Worm (Caenorhabditis elegans): Measurements from ENCODE around the gene Y53F4B.19.
A peak's percentile ranks its signal among the peaks of the same experiment; 100 is the strongest.

The Y53F4B.19 gene

DNA sequence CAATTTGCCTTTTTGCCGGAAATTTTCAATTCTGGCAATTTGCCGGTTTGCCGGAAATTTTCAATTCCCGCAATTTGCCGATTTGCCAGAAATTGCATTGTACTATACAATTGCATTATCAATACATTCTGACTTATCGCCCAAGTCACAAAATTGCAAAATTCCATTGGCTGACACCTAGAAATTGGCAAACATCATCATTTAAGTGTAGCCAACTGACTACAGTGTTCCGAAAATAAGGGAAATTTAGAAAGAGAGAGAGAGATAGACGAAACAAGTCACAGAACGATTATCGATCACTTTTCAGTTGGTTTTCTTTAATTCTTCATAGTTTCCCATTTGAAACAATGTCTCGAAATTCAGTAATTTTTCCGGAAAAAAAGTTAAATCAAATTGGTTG, 34.6 kb downstream of the Y53F4B.19 start (continued):
- TF ChIP-seq F16B12.6 (tag; optimal IDR thresholded peaks at IDR 0.05) (no peak), lin-35 (GFP tag; optimal IDR thresholded peaks at IDR 0.05) (peak in 1 of 2 experiments; percentile 54), nhr-19 (GFP tag; conservative IDR thresholded peaks at IDR 0.05) (peak; percentile 46), nhr-20 (tag; optimal IDR thresholded peaks at IDR 0.05) (peak; percentile 86), C34B4.2 (tag; optimal IDR thresholded peaks at IDR 0.05) (no peak), mdl-1 (tag; optimal IDR thresholded peaks at IDR 0.05) (no peak), pqm-1 (tag; optimal IDR thresholded peaks at IDR 0.05) (no peak), lin-15B (tag; optimal IDR thresholded peaks at IDR 0.05) (no peak), sup-37 (GFP tag; optimal IDR thresholded peaks at IDR 0.05) (no peak), nhr-76 (tag; optimal IDR thresholded peaks at IDR 0.05) (no peak), hlh-17 (GFP tag; optimal IDR thresholded peaks at IDR 0.05; ENCODE audit: borderline replicate concordance) (no peak), dsc-1 (tag; optimal IDR thresholded peaks at IDR 0.05) (no peak), ceh-63 (GFP tag; optimal IDR thresholded peaks at IDR 0.05) (no peak), unc-86 (tag; optimal IDR thresholded peaks at IDR 0.05) (no peak), mep-1 (tag; optimal IDR thresholded peaks at IDR 0.05) (no peak), grh-1 (GFP tag; IDR thresholded peaks at IDR 0.05) (no peak), hlh-4 (tag; optimal IDR thresholded peaks at IDR 0.05) (no peak), irx-1 (tag; optimal IDR thresholded peaks at IDR 0.05) (no peak), egl-13 (tag; optimal IDR thresholded peaks at IDR 0.05) (no peak), jun-1 (tag; optimal IDR thresholded peaks at IDR 0.05) (no peak), lin-14 (GFP tag; optimal IDR thresholded peaks at IDR 0.05) (no peak), nhr-237 (tag; optimal IDR thresholded peaks at IDR 0.05) (no peak), sptf-1 (tag; optimal IDR thresholded peaks at IDR 0.05) (no peak), ztf-4 (tag; optimal IDR thresholded peaks at IDR 0.05) (no peak), ceh-82 (tag; optimal IDR thresholded peaks at IDR 0.05) (no peak), skn-1 (tag; optimal IDR thresholded peaks at IDR 0.05) (no peak), aha-1 (tag; optimal IDR thresholded peaks at IDR 0.05) (no peak), efl-3 (GFP tag; optimal IDR thresholded peaks at IDR 0.05) (no peak), C04F5.9 (tag; optimal IDR thresholded peaks at IDR 0.05) (no peak), lin-13 (GFP tag; optimal IDR thresholded peaks at IDR 0.05) (no peak), lin-39 (tag; optimal IDR thresholded peaks at IDR 0.05) (no peak), ceh-8 (GFP tag; optimal IDR thresholded peaks at IDR 0.05) (no peak), tlp-1 (tag; optimal IDR thresholded peaks at IDR 0.05) (no peak), zip-4 (GFP tag; optimal IDR thresholded peaks at IDR 0.05) (no peak), elt-2 (tag; optimal IDR thresholded peaks at IDR 0.05) (peak; percentile 60), ceh-90 (tag; optimal IDR thresholded peaks at IDR 0.05) (no peak), nhr-11 (tag; optimal IDR thresholded peaks at IDR 0.05) (no peak), pag-3 (tag; optimal IDR thresholded peaks at IDR 0.05; ENCODE audit: borderline replicate concordance, insufficient read depth) (no peak), sox-4 (tag; optimal IDR thresholded peaks at IDR 0.05) (no peak), fos-1 (tag; optimal IDR thresholded peaks at IDR 0.05) (no peak), xbp-1 (tag; optimal IDR thresholded peaks at IDR 0.05) (no peak), nhr-47 (tag; optimal IDR thresholded peaks at IDR 0.05) (no peak), ceh-88 (GFP tag; IDR thresholded peaks at IDR 0.05) (no peak), elt-3 (tag; optimal IDR thresholded peaks at IDR 0.05) (peak in 1 of 6 experiments; percentile 4), fkh-10 (GFP tag; optimal IDR thresholded peaks at IDR 0.05) (no peak), lir-3 (tag; optimal IDR thresholded peaks at IDR 0.05; ENCODE audit: poor library complexity) (no peak)
